Worm (Caenorhabditis elegans): Measurements from ENCODE around the gene Y39G8B.5.

DNA sequence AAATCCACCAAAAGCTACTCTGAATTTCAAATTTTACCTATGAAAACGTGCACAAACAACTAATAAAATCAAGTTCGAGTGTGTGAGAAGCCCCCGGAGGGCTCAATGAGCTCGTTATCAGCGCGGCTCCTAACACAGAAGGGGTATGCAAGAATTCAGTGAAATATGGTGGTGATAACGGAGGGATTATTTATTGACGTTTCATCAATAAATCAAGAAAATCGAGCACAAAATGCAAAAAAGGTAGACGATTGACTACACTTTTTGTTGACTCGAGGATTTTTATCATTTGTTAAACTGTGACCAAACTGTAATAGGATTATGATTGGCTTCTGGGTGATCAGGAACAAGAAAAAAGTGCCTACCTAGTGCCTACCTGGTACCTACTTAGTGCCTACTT lies 34.2 kb downstream of the Y39G8B.5 start, which contains the start of gene zip-3:
- no peak for TF ChIP-seq aly-2 (tag; optimal IDR thresholded peaks at IDR 0.05)
- TF ChIP-seq ets-5 (GFP tag; IDR thresholded peaks at IDR 0.05): no peak
- no peak for TF ChIP-seq lsy-2 (tag; optimal IDR thresholded peaks at IDR 0.05)
- no peak for TF ChIP-seq dpl-1 (GFP tag; optimal IDR thresholded peaks at IDR 0.05)
- no peak for TF ChIP-seq zip-4 (GFP tag; optimal IDR thresholded peaks at IDR 0.05)
- TF ChIP-seq lin-39 (tag; optimal IDR thresholded peaks at IDR 0.05): no peak

Data from whole organism, L1 larva.